Worm (Caenorhabditis elegans) whole organism, late embryonic: ENCODE results near the gene B0334.5.

ENCODE experiments used
- ceh-48 ChIP-seq: sonication (generic microtip); optimal IDR thresholded peaks from 2 replicates; lab custom pipeline; 2016; ENCODE audit warnings: missing genetic modification characterization, inconsistent platforms, missing compliant biosample characterization
- pqm-1 ChIP-seq: sonication (generic microtip); optimal IDR thresholded peaks from 2 replicates; lab custom pipeline; 2016; ENCODE audit warnings: missing genetic modification characterization, missing compliant biosample characterization

DNA sequence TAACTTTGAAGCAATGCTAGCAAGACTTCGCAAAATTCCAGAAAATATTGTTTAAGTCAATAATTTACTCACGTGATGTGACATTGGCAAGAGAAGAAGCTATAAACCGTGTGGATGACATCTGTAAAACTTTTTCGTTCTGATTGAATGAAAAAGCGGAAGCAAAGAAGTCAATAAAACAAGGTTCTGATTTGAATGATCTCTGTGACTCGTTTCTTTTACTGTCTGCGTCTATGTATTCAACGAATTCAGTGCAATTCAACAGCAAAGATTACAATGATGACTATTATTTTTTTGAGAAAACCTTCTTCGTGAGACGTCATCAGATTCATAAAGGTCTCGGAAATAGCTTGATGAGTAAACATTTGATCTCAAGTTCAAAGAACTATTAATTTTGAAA lies 4.6 kb upstream of the B0334.5 start, which contains the start of gene hacl-1:
- no peak for TF ChIP-seq ceh-48 (tag; lab: Kevin White, UChicago)
- no peak for TF ChIP-seq pqm-1 (tag; lab: Kevin White, UChicago)
